Worm (Caenorhabditis elegans): ENCODE results near the gene ugt-46.
A peak's percentile ranks its signal among the peaks of the same experiment; 100 is the strongest.

ugt-46 gene

DNA sequence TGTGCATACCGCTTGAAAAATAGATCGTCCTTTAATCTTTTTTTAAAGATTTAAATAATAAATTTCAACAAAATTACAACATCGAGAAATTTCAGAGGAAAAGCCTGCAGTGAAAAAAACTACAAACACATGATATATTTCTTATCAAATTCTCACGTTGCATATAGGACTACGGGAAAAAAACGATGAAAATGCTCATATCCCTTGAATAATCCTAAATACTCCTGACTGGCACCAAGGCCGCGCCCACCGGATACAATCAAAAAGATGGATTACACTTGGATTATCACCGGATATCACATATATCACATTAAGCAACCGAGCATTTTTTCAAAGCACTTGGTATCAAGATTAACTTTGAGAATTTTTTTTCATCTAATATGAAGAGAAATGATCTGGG, 16.1 kb downstream of the ugt-46 start:
- TF ChIP-seq mdl-1 (tag; optimal IDR thresholded peaks at IDR 0.05) (no peak), nhr-28 (tag; optimal IDR thresholded peaks at IDR 0.05) (no peak), ztf-4 (tag; optimal IDR thresholded peaks at IDR 0.05) (no peak), fkh-10 (GFP tag; optimal IDR thresholded peaks at IDR 0.05) (no peak), nhr-25 (tag; optimal IDR thresholded peaks at IDR 0.05) (no peak), nfya-1 (tag; optimal IDR thresholded peaks at IDR 0.05; ENCODE audit: insufficient read depth) (no peak), aly-2 (tag; optimal IDR thresholded peaks at IDR 0.05) (no peak), lin-15B (tag; optimal IDR thresholded peaks at IDR 0.05) (no peak), nhr-77 (tag; optimal IDR thresholded peaks at IDR 0.05) (no peak), fkh-2 (tag; optimal IDR thresholded peaks at IDR 0.05) (no peak), ceh-82 (tag; optimal IDR thresholded peaks at IDR 0.05) (no peak), tbx-2 (tag; optimal IDR thresholded peaks at IDR 0.05) (no peak), nhr-67 (tag; optimal IDR thresholded peaks at IDR 0.05) (no peak), ZK546.5 (tag; optimal IDR thresholded peaks at IDR 0.05) (no peak)

DNA sequence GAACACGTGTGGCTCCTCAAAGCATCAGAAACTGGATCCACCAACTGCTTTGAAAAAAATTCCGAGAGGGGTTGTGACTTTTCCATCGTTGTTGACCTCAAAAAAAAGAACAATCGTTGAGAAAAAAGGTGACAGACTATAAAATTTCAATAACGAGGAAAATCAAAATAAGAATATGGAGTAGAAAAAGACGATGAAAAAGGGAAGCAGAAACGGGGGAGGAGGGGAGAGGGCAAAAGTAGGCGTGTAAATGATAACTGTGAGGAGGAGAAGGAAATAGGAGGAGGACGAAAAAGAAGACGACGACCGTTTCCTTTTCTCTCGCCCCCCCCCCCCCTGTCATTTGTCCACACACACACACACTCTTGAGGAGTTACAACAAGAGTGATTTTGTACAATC, 23.2 kb downstream of the ugt-46 start, which contains the start of gene B0310.2:
Gene B0310.2, minus strand, starts transcription at position 101 of the 400 bp plus-strand sequence.
- TF ChIP-seq pqm-1 (tag; optimal IDR thresholded peaks at IDR 0.05), result no peak

DNA sequence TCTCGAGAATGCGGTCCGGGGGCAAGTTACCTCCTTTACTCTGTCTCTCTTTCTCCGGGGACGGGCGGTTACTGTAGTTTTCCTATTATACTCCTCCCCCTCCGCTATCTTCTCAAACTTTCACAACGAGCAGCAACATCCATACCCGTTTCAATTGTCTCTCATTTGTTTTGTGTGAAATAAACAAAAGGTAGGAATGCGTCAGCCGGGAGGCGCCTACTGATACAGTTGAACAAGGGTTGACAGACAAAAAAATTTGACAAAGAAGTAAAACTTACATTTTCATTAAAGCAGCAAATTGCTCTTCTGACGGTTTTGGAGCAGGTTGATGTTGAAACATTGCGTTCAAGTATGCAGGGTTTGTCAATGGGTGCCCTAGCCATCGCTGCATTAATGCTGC, 25.1 kb downstream of the ugt-46 start:
- TF ChIP-seq lin-15B (tag; optimal IDR thresholded peaks at IDR 0.05) (no peak), elt-1 (tag; optimal IDR thresholded peaks at IDR 0.05) (no peak), R02D3.7 (tag; optimal IDR thresholded peaks at IDR 0.05) (no peak), nhr-77 (tag; optimal IDR thresholded peaks at IDR 0.05) (no peak), fkh-10 (GFP tag; optimal IDR thresholded peaks at IDR 0.05) (no peak), unc-39 (tag; optimal IDR thresholded peaks at IDR 0.05) (no peak), nhr-11 (tag; optimal IDR thresholded peaks at IDR 0.05) (no peak), skn-1 (tag; optimal IDR thresholded peaks at IDR 0.05) (no peak), unc-62 (GFP tag; optimal IDR thresholded peaks at IDR 0.05) (no peak), fkh-2 (tag; optimal IDR thresholded peaks at IDR 0.05) (no peak), ztf-4 (tag; optimal IDR thresholded peaks at IDR 0.05) (no peak), snpc-4 (tag; optimal IDR thresholded peaks at IDR 0.05) (no peak), nhr-28 (tag; optimal IDR thresholded peaks at IDR 0.05) (no peak), fos-1 (tag; optimal IDR thresholded peaks at IDR 0.05) (no peak), nhr-76 (tag; optimal IDR thresholded peaks at IDR 0.05) (no peak), ceh-9 (tag; optimal IDR thresholded peaks at IDR 0.05) (no peak), egl-5 (tag; optimal IDR thresholded peaks at IDR 0.05) (no peak), aly-2 (tag; optimal IDR thresholded peaks at IDR 0.05) (no peak), elt-2 (tag; optimal IDR thresholded peaks at IDR 0.05) (no peak)

ce11 chrX:504046-504843, 25.8 kb downstream of the ugt-46 start:
- no peak for TF ChIP-seq egl-5 (tag; optimal IDR thresholded peaks at IDR 0.05)
- peak; percentile 13 for TF ChIP-seq ceh-16 (tag; optimal IDR thresholded peaks at IDR 0.05)
- no peak for TF ChIP-seq nhr-43 (tag; optimal IDR thresholded peaks at IDR 0.05; ENCODE audit: poor library complexity, severe bottlenecking)
- TF ChIP-seq nhr-23 (tag; optimal IDR thresholded peaks at IDR 0.05), result peak; percentile 59
- TF ChIP-seq nhr-11 (tag; optimal IDR thresholded peaks at IDR 0.05), result no peak
- TF ChIP-seq ceh-28 (tag; optimal IDR thresholded peaks at IDR 0.05), result no peak
- no peak for TF ChIP-seq ama-1 (optimal IDR thresholded peaks at IDR 0.05)
- no peak for TF ChIP-seq ceh-9 (tag; optimal IDR thresholded peaks at IDR 0.05)
- no peak for TF ChIP-seq daf-12 (tag; optimal IDR thresholded peaks at IDR 0.05)
- TF ChIP-seq jun-1 (tag; optimal IDR thresholded peaks at IDR 0.05), result no peak
- TF ChIP-seq unc-39 (tag; optimal IDR thresholded peaks at IDR 0.05), result no peak
- no peak for TF ChIP-seq zag-1 (tag; optimal IDR thresholded peaks at IDR 0.05)
- no peak for TF ChIP-seq nhr-12 (tag; optimal IDR thresholded peaks at IDR 0.05)
- peak in 1 of 3 experiments; percentile 5 for TF ChIP-seq elt-3 (tag; optimal IDR thresholded peaks at IDR 0.05)
- no peak for TF ChIP-seq nhr-237 (tag; optimal IDR thresholded peaks at IDR 0.05)
- TF ChIP-seq sea-2 (GFP tag; optimal IDR thresholded peaks at IDR 0.05), result no peak
- no peak for TF ChIP-seq nhr-67 (tag; optimal IDR thresholded peaks at IDR 0.05)
- TF ChIP-seq lin-39 (tag; optimal IDR thresholded peaks at IDR 0.05), result no peak
- peak; percentile 50 for TF ChIP-seq elt-1 (tag; optimal IDR thresholded peaks at IDR 0.05)
